Fruit fly (Drosophila melanogaster): ENCODE measurements around the gene alpha-Est8.

Gene alpha-Est8

DNA sequence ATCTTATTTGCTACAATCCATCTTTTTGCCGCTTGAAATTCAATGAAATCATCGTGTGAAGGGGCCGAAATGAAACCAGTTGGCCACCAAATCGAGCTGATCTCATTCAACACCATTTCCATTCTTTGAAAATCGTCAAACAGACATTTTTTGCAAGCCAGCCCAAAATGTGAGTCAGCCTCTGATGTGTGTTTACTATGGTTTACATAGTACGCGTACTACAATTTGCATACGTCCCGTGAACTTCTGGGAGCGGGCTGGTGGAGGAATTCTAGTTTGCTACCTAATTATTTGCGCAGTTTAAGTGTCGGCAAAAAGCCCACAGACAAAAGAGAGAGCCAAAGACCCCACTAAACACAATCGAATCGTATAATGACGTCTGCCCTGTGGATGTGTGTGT lies 12.3 kb downstream of the alpha-Est8 start:
- TF ChIP-seq tj (GFP tag; optimal IDR thresholded peaks at IDR 0.05) (peak; percentile 62), CG7101 (tag; optimal IDR thresholded peaks at IDR 0.05) (no peak)

dm6 chr3R:7502276-7502675 lies 13.2 kb downstream of the alpha-Est8 start, which contains the start of gene Mics1:
Gene Mics1, minus strand, starts transcription at chr3R:7502376.
- TF ChIP-seq CG11617 (GFP tag; optimal IDR thresholded peaks at IDR 0.05) = no peak
- no peak for TF ChIP-seq CG14711 (tag; optimal IDR thresholded peaks at IDR 0.05)
- no peak for TF ChIP-seq CG1620 (GFP tag; optimal IDR thresholded peaks at IDR 0.05)
- TF ChIP-seq Hr96 (GFP tag; optimal IDR thresholded peaks at IDR 0.05) = no peak
- TF ChIP-seq CG5204 (GFP tag; optimal IDR thresholded peaks at IDR 0.05) = no peak
- TF ChIP-seq Clk (GFP tag; optimal IDR thresholded peaks at IDR 0.05) = no peak

DNA sequence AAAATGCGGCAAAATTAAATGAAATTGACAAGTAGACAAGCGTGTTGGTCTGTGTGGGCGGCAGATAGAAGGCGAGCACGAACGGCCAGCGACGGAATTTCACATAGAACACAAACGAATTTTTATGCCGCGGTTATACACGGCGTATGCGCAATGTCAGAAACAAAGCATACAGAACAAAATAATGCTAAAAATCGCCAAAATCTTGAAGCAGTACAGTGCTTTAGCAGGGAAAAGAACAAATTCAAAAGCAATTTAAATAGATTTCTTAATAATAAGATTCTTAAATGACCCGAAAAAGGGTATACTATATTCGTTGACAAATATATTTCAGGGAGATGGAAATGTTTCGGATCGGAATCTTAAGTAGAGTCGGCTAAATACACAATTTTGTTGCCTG lies 15.0 kb downstream of the alpha-Est8 start:
- TF ChIP-seq Crg-1 (GFP tag; optimal IDR thresholded peaks at IDR 0.05) (no peak), kay (GFP tag; ENCODE audit: borderline replicate concordance) (no peak), Hr96 (GFP tag; optimal IDR thresholded peaks at IDR 0.05) (no peak), CG14711 (tag; optimal IDR thresholded peaks at IDR 0.05) (no peak), CG33017 (tag; optimal IDR thresholded peaks at IDR 0.05) (no peak), bab1 (GFP tag; optimal IDR thresholded peaks at IDR 0.05) (no peak), CG12768 (GFP tag; optimal IDR thresholded peaks at IDR 0.05) (no peak), pad (GFP tag; optimal IDR thresholded peaks at IDR 0.05) (no peak), cnc (optimal IDR thresholded peaks at IDR 0.05) (no peak), CG1620 (GFP tag; optimal IDR thresholded peaks at IDR 0.05) (no peak), toe (GFP tag; optimal IDR thresholded peaks at IDR 0.05) (no peak), CG7045 (GFP tag; optimal IDR thresholded peaks at IDR 0.05) (no peak), cic (GFP tag; optimal IDR thresholded peaks at IDR 0.05) (no peak), tj (GFP tag; optimal IDR thresholded peaks at IDR 0.05) (no peak), ovo (GFP tag; optimal IDR thresholded peaks at IDR 0.05) (no peak), Mnt (GFP tag; optimal IDR thresholded peaks at IDR 0.05) (no peak), Clk (GFP tag; optimal IDR thresholded peaks at IDR 0.05) (no peak), CG11617 (GFP tag; optimal IDR thresholded peaks at IDR 0.05) (no peak), CG5204 (GFP tag; optimal IDR thresholded peaks at IDR 0.05) (no peak)

DNA sequence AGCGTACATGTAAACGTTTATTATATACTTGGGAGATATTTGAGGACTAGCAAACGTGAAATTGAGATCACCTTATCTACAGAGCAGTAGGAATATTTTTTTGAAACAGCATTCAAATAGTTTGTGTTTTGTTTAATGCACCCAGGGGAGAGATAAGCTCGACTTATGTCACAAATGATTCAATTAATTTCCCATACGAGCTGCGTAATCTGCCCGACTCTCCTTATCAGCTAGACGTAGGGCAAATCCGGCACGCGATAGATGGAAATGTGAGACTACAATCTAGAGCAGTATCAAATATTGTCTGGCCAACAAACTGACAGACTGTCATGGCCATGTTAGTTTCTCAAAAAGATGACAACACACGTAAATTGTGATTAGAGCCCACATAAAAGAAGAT lies 16.0 kb downstream of the alpha-Est8 start:
- peak; percentile 89 for TF ChIP-seq kay (GFP tag; ENCODE audit: borderline replicate concordance)
- no peak for TF ChIP-seq CG5204 (GFP tag; optimal IDR thresholded peaks at IDR 0.05)
- peak; percentile 10 for TF ChIP-seq cic (GFP tag; optimal IDR thresholded peaks at IDR 0.05)

dm6 chr3R:7497488-7497887 lies 18.0 kb downstream of the alpha-Est8 start:
- peak; percentile 81 for TF ChIP-seq tj (GFP tag; optimal IDR thresholded peaks at IDR 0.05)
- TF ChIP-seq bab1 (GFP tag; optimal IDR thresholded peaks at IDR 0.05) = peak; percentile 19
- peak; percentile 33 for TF ChIP-seq cic (GFP tag; optimal IDR thresholded peaks at IDR 0.05)
- peak; percentile 4 for TF ChIP-seq CG12768 (GFP tag; optimal IDR thresholded peaks at IDR 0.05)
- no peak for TF ChIP-seq CG1620 (GFP tag; optimal IDR thresholded peaks at IDR 0.05)
- no peak for TF ChIP-seq CG5204 (GFP tag; optimal IDR thresholded peaks at IDR 0.05)
- TF ChIP-seq toe (GFP tag; optimal IDR thresholded peaks at IDR 0.05) = no peak
- TF ChIP-seq Mnt (GFP tag; optimal IDR thresholded peaks at IDR 0.05) = no peak

dm6 chr3R:7493745-7494144 lies 21.7 kb downstream of the alpha-Est8 start, which contains the start of gene alpha-Est10:
Gene alpha-Est10, minus strand, starts transcription at chr3R:7493845.
- TF ChIP-seq CG12768 (GFP tag; optimal IDR thresholded peaks at IDR 0.05) = no peak
- TF ChIP-seq kay (GFP tag; ENCODE audit: borderline replicate concordance) = peak; percentile 21
- TF ChIP-seq bab1 (GFP tag; optimal IDR thresholded peaks at IDR 0.05) = no peak
- TF ChIP-seq cnc (optimal IDR thresholded peaks at IDR 0.05) = no peak
- no peak for TF ChIP-seq pad (GFP tag; optimal IDR thresholded peaks at IDR 0.05)

DNA sequence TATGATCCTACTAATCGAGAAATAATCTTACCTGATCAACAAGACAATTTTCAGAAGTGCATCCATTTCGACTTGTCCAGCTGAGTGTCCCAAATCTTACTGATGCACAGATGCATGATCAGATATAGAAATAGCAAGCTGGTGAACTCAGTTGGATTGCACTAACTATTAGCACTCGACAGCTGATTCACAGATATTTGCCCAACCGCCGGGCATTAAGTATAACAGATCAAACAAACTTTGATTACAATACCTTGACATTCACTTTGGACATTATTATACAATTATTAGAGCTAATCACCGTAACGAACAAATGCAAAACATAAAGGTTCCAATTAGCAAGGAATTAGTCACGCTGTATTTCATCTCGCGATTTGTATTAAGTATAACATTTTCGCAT lies 22.3 kb downstream of the alpha-Est8 start, which contains the start of gene CG42656:
TSS of gene CG42656 (minus strand) at position 101 of the 400 bp plus-strand sequence.
- TF ChIP-seq CG14711 (tag; optimal IDR thresholded peaks at IDR 0.05) (no peak), kay (GFP tag; ENCODE audit: borderline replicate concordance) (no peak), cnc (optimal IDR thresholded peaks at IDR 0.05) (no peak), toe (GFP tag; optimal IDR thresholded peaks at IDR 0.05) (no peak), Clk (GFP tag; optimal IDR thresholded peaks at IDR 0.05) (no peak), Crg-1 (GFP tag; optimal IDR thresholded peaks at IDR 0.05) (no peak), Hr96 (GFP tag; optimal IDR thresholded peaks at IDR 0.05) (no peak), tj (GFP tag; optimal IDR thresholded peaks at IDR 0.05) (no peak), CG12768 (GFP tag; optimal IDR thresholded peaks at IDR 0.05) (no peak), CG7101 (tag; optimal IDR thresholded peaks at IDR 0.05) (no peak), cic (GFP tag; optimal IDR thresholded peaks at IDR 0.05) (no peak)

DNA sequence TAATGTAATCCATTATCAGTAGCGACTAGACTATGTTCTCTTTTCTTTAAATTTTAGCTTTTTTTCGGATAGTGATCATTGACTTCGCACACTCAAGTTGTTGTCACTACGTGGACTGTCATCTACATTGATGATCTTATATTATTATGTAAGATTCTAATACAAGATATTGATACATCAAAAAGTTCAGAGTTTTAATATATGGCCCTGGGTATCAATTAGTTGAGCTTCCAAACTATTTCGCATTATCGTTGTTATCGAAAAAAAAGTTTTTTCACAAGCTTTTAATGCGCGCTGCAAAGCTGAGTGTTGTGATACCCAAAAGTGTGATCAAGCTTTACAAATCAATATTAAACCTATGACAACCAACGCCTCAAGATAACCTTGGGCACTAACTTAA lies 23.4 kb downstream of the alpha-Est8 start:
- TF ChIP-seq kay (GFP tag; ENCODE audit: borderline replicate concordance) = peak; percentile 90
- no peak for TF ChIP-seq CG5204 (GFP tag; optimal IDR thresholded peaks at IDR 0.05)
- TF ChIP-seq CG33017 (tag; optimal IDR thresholded peaks at IDR 0.05) = no peak
- TF ChIP-seq CG1620 (GFP tag; optimal IDR thresholded peaks at IDR 0.05) = no peak
- peak; percentile 2 for TF ChIP-seq toe (GFP tag; optimal IDR thresholded peaks at IDR 0.05)
- TF ChIP-seq ovo (GFP tag; optimal IDR thresholded peaks at IDR 0.05) = no peak
